Worm (Caenorhabditis elegans) whole organism, young adult: ENCODE results near the gene cyp-14A4.

Experiments used
- B0035.1 ChIP-seq: sonication (generic microtip); optimal IDR thresholded peaks from 2 replicates; lab custom pipeline; 2016; ENCODE audit warnings: missing genetic modification characterization, mild to moderate bottlenecking, missing compliant biosample characterization, missing genotype, missing genetic modification reagents
- B0336.3 ChIP-seq: fragments of 200-800 bp; sonication (Bioruptor generic); IDR thresholded peaks from 2 replicates; pipeline ENCODE4 v1.3.6; 2022; ENCODE audit warnings: missing genetic modification characterization, missing compliant biosample characterization
- C17E4.6 ChIP-seq: fragments of 200-800 bp; sonication (Bioruptor generic); IDR thresholded peaks from 2 replicates; pipeline ENCODE4 v1.3.6; 2022; ENCODE audit warnings: missing genetic modification reagents, missing genetic modification characterization, missing compliant biosample characterization
- F10E7.11 ChIP-seq: sonication (generic microtip); optimal IDR thresholded peaks from 2 replicates; lab custom pipeline; 2017; ENCODE audit warnings: mild to moderate bottlenecking, missing genetic modification characterization, moderate library complexity, missing compliant biosample characterization
- F55B11.4 ChIP-seq: sonication (generic microtip); optimal IDR thresholded peaks from 2 replicates; lab custom pipeline; 2016; ENCODE audit warnings: missing compliant biosample characterization, missing genetic modification characterization, borderline replicate concordance; ENCODE audit not compliant: insufficient read depth
- F57A8.1 ChIP-seq: fragments of 200-800 bp; sonication (Bioruptor generic); optimal IDR thresholded peaks from 2 replicates; lab custom pipeline; 2018; ENCODE audit warnings: mild to moderate bottlenecking, missing genetic modification characterization, moderate library complexity, missing compliant biosample characterization
- Y53F4B.3 ChIP-seq: fragments of 200-800 bp; sonication (Bioruptor generic); IDR thresholded peaks from 2 replicates; pipeline ENCODE4 v1.3.6; 2022; ENCODE audit warnings: missing genetic modification reagents, missing genetic modification characterization, missing compliant biosample characterization
- Y53G8AR.9 ChIP-seq: fragments of 200-800 bp; sonication (Bioruptor generic); conservative IDR thresholded peaks from 2 replicates; pipeline ENCODE4 v1.3.6; 2022; ENCODE audit warnings: missing genetic modification reagents, missing genetic modification characterization, missing compliant biosample characterization
- akir-1 ChIP-seq: fragments of 200-800 bp; sonication (Bioruptor generic); optimal IDR thresholded peaks from 2 replicates; lab custom pipeline; 2018; ENCODE audit warnings: mild to moderate bottlenecking, missing genetic modification characterization, moderate library complexity, missing compliant biosample characterization
- aptf-2 ChIP-seq: fragments of 200-800 bp; sonication (Bioruptor generic); conservative IDR thresholded peaks from 2 replicates; pipeline ENCODE4 v1.3.6; 2022; ENCODE audit warnings: missing genetic modification reagents, missing genetic modification characterization, missing compliant biosample characterization
- attf-5 ChIP-seq: fragments of 200-800 bp; sonication (Bioruptor generic); optimal IDR thresholded peaks from 2 replicates; lab custom pipeline; 2018; ENCODE audit warnings: mild to moderate bottlenecking, missing genetic modification characterization, missing compliant biosample characterization
- ceh-100 ChIP-seq: fragments of 200-800 bp; sonication (Bioruptor generic); IDR thresholded peaks from 2 replicates; pipeline ENCODE4 v1.3.6; 2022; ENCODE audit warnings: missing genetic modification reagents, missing genetic modification characterization, missing compliant biosample characterization
- chd-7 ChIP-seq: sonication (generic microtip); optimal IDR thresholded peaks from 2 replicates; lab custom pipeline; 2016; ENCODE audit warnings: mild to moderate bottlenecking, missing genetic modification characterization, moderate library complexity, missing compliant biosample characterization
- dox-1 ChIP-seq: fragments of 200-800 bp; sonication (Bioruptor generic); IDR thresholded peaks from 2 replicates; pipeline ENCODE4 v1.3.6; 2022; ENCODE audit warnings: missing genetic modification reagents, missing genetic modification characterization, missing compliant biosample characterization
- dpff-1 ChIP-seq: sonication (generic microtip); optimal IDR thresholded peaks from 2 replicates; lab custom pipeline; 2017; ENCODE audit warnings: mild to moderate bottlenecking, missing genetic modification characterization, missing compliant biosample characterization
- efl-1 ChIP-seq: fragments of 150-350 bp; optimal IDR thresholded peaks from 2 replicates; lab custom pipeline; 2014; ENCODE audit warnings: missing biosample characterization, missing genetic modification reagents, missing genetic modification characterization
- egl-44 ChIP-seq: fragments of 200-800 bp; sonication (Bioruptor generic); IDR thresholded peaks from 2 replicates; pipeline ENCODE4 v1.3.6; 2022; ENCODE audit warnings: missing genetic modification reagents, missing genetic modification characterization, missing compliant biosample characterization
- him-1 ChIP-seq: sonication (generic microtip); optimal IDR thresholded peaks from 2 replicates; lab custom pipeline; 2016; ENCODE audit warnings: missing genotype, missing genetic modification reagents, missing genetic modification characterization, missing compliant biosample characterization
- hsf-1 ChIP-seq: fragments of 200-800 bp; sonication (Bioruptor generic); IDR thresholded peaks from 2 replicates; pipeline ENCODE4 v1.3.6; 2022; ENCODE audit warnings: missing genetic modification reagents, missing genetic modification characterization, missing compliant biosample characterization
- let-607 ChIP-seq, 2 experiments: fragments of 200-800 bp in 1 of 2; sonication (Bioruptor generic) in 1 of 2; sonication (generic microtip) in 1 of 2; optimal IDR thresholded peaks; 2 replicates each; lab custom pipeline; 2016 to 2018; ENCODE audit warnings: mild to moderate bottlenecking in 2 of 2, missing compliant biosample characterization in 2 of 2, missing genetic modification characterization in 2 of 2, moderate library complexity in 2 of 2, missing genotype in 1 of 2
- lin-26 ChIP-seq: fragments of 200-800 bp; sonication (Bioruptor generic); IDR thresholded peaks from 2 replicates; pipeline ENCODE4 v1.3.6; 2022; ENCODE audit warnings: missing genetic modification reagents, missing genetic modification characterization, missing compliant biosample characterization
- lin-35 ChIP-seq, 3 experiments: fragments of 150-350 bp in 2 of 3; sonication (generic microtip) in 1 of 3; optimal IDR thresholded peaks; 2 replicates each; lab custom pipeline; 2014 to 2018; ENCODE audit warnings: missing biosample characterization in 3 of 3, missing genetic modification characterization in 3 of 3, missing genetic modification reagents in 3 of 3
- mcd-1 ChIP-seq: fragments of 200-800 bp; sonication (Bioruptor generic); IDR thresholded peaks from 2 replicates; pipeline ENCODE4 v1.3.6; 2022; ENCODE audit warnings: missing genetic modification reagents, missing genetic modification characterization, missing compliant biosample characterization
- mxl-1 ChIP-seq: sonication (generic microtip); optimal IDR thresholded peaks from 2 replicates; lab custom pipeline; 2016; ENCODE audit warnings: missing genetic modification characterization, missing compliant biosample characterization
- nfyb-1 ChIP-seq: fragments of 200-800 bp; sonication (Bioruptor generic); IDR thresholded peaks from 2 replicates; pipeline ENCODE4 v1.3.6; 2022; ENCODE audit warnings: missing genetic modification reagents, missing genetic modification characterization, missing compliant biosample characterization
- nhr-179 ChIP-seq: sonication (generic microtip); optimal IDR thresholded peaks from 2 replicates; lab custom pipeline; 2016; ENCODE audit warnings: mild to moderate bottlenecking, missing genetic modification characterization, missing compliant biosample characterization
- nhr-80 ChIP-seq: sonication (generic microtip); optimal IDR thresholded peaks from 2 replicates; lab custom pipeline; 2016; ENCODE audit warnings: missing genetic modification characterization, missing compliant biosample characterization
- nhr-90 ChIP-seq: sonication (generic microtip); optimal IDR thresholded peaks from 2 replicates; lab custom pipeline; 2016; ENCODE audit warnings: missing genotype, mild to moderate bottlenecking, missing genetic modification characterization, missing compliant biosample characterization
- rcor-1 ChIP-seq: fragments of 200-800 bp; sonication (Bioruptor generic); IDR thresholded peaks from 2 replicates; pipeline ENCODE4 v1.3.6; 2022; ENCODE audit warnings: missing genetic modification reagents, missing genetic modification characterization, missing compliant biosample characterization
- rec-8 ChIP-seq, 2 experiments: sonication (generic microtip); optimal IDR thresholded peaks; 2 replicates each; lab custom pipeline; 2016; ENCODE audit warnings: mild to moderate bottlenecking in 2 of 2, missing genetic modification characterization in 2 of 2, missing genetic modification reagents in 2 of 2, missing genotype in 2 of 2, missing biosample characterization in 1 of 2, missing compliant biosample characterization in 1 of 2, moderate library complexity in 1 of 2
- sdz-38 ChIP-seq: sonication (generic microtip); optimal IDR thresholded peaks from 2 replicates; lab custom pipeline; 2016; ENCODE audit warnings: missing genotype, missing genetic modification characterization, missing compliant biosample characterization
- sea-2 ChIP-seq: fragments of 200-800 bp; sonication (Bioruptor generic); IDR thresholded peaks from 2 replicates; pipeline ENCODE4 v1.3.6; 2022; ENCODE audit warnings: missing genetic modification characterization, missing compliant biosample characterization
- snpc-1.3 ChIP-seq: sonication (generic microtip); optimal IDR thresholded peaks from 2 replicates; lab custom pipeline; 2017; ENCODE audit warnings: missing genetic modification characterization, mild to moderate bottlenecking, missing compliant biosample characterization, antibody characterized with exemption, moderate library complexity, missing genotype, missing genetic modification reagents; ENCODE audit not compliant: insufficient read depth
- snpc-4 ChIP-seq, 5 experiments: fragments of 150-350 bp in 1 of 5; sonication (generic microtip) in 4 of 5; optimal IDR thresholded peaks; 2 replicates each; lab custom pipeline; 2014 to 2018; ENCODE audit warnings: missing genetic modification characterization in 5 of 5, missing biosample characterization in 3 of 5, antibody characterized with exemption in 2 of 5, mild to moderate bottlenecking in 2 of 5, missing compliant biosample characterization in 2 of 5, missing genotype in 2 of 5, moderate library complexity in 2 of 5, missing genetic modification reagents in 1 of 5
- tbp1 ChIP-seq: fragments of 200-800 bp; sonication (Bioruptor generic); optimal IDR thresholded peaks from 2 replicates; lab custom pipeline; 2018; ENCODE audit warnings: mild to moderate bottlenecking, missing genetic modification characterization, missing compliant biosample characterization
- unc-62 ChIP-seq: fragments of 150-350 bp; optimal IDR thresholded peaks from 2 replicates; lab custom pipeline; 2014; ENCODE audit warnings: missing biosample characterization, missing genetic modification reagents, missing genetic modification characterization
- xnd-1 ChIP-seq: sonication (generic microtip); optimal IDR thresholded peaks from 2 replicates; lab custom pipeline; 2016; ENCODE audit warnings: missing genotype, missing genetic modification reagents, missing genetic modification characterization, missing compliant biosample characterization
- ztf-25 ChIP-seq: fragments of 200-800 bp; sonication (Bioruptor generic); IDR thresholded peaks from 2 replicates; pipeline ENCODE4 v1.3.6; 2022; ENCODE audit warnings: missing genetic modification reagents, missing genetic modification characterization, missing compliant biosample characterization
- ztf-28 ChIP-seq: fragments of 200-800 bp; sonication (Bioruptor generic); IDR thresholded peaks from 2 replicates; pipeline ENCODE4 v1.3.6; 2022; ENCODE audit warnings: missing genetic modification reagents, missing genetic modification characterization, missing compliant biosample characterization
- ztf-3 ChIP-seq: fragments of 200-800 bp; sonication (Bioruptor generic); optimal IDR thresholded peaks from 2 replicates; lab custom pipeline; 2018; ENCODE audit warnings: mild to moderate bottlenecking, missing genetic modification characterization, missing compliant biosample characterization

Gene cyp-14A4

ce11 chrX:13242231-13242630, 41.8 kb downstream of the cyp-14A4 start, which contains the start of gene K08H2.5:
TSS of gene K08H2.5 (minus strand) at chrX:13242331.
- no peak for TF ChIP-seq B0035.1 (tag; lab: Kevin White, UChicago)

DNA sequence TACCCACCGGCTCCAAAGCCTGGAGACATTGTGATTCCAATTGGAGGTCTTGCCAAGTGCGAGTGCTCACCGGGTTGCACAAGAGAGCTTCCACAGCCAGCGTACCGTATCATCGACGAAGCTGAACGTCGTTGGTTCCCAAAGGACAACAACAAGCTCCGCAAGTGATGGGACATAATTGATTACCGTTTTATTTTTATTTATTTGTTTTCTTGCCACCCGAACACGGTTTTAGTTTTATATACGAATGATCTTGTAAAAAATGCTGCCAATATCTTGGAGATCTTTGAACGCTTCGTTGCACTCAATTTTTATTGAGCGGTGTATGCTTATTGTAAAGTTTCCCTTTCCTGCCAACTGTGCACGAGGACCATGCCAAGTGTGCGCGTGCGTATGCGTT, 45.8 kb downstream of the cyp-14A4 start, which contains the start of gene K08H2.4:
TSS of gene K08H2.4 (plus strand) at position 301 of the 400 bp plus-strand sequence.
- TF ChIP-seq snpc-4 (GFP tag; optimal IDR thresholded peaks at IDR 0.05; lab: Kevin White, UChicago) (no peak), snpc-4 (tag; optimal IDR thresholded peaks at IDR 0.05; lab: Kevin White, UChicago) (no peak), chd-7 (tag; lab: Kevin White, UChicago) (no peak), ceh-100 (no peak), snpc-1.3 (no peak), nfyb-1 (GFP tag; lab: Robert Waterston, UW) (no peak), lin-26 (GFP tag; lab: Robert Waterston, UW) (no peak), nhr-80 (tag; lab: Kevin White, UChicago) (no peak), sdz-38 (tag; lab: Kevin White, UChicago) (no peak), F55B11.4 (tag; lab: Kevin White, UChicago) (no peak), him-1 (no peak), dox-1 (GFP tag; lab: Robert Waterston, UW) (no peak), dpff-1 (tag; lab: Kevin White, UChicago) (no peak), B0336.3 (no peak), sea-2 (GFP tag; lab: Robert Waterston, UW) (no peak), hsf-1 (GFP tag; lab: Robert Waterston, UW) (no peak), nhr-90 (tag; lab: Kevin White, UChicago) (no peak), lin-35 (GFP tag; optimal IDR thresholded peaks at IDR 0.05; lab: Kevin White, UChicago) (no peak)

DNA sequence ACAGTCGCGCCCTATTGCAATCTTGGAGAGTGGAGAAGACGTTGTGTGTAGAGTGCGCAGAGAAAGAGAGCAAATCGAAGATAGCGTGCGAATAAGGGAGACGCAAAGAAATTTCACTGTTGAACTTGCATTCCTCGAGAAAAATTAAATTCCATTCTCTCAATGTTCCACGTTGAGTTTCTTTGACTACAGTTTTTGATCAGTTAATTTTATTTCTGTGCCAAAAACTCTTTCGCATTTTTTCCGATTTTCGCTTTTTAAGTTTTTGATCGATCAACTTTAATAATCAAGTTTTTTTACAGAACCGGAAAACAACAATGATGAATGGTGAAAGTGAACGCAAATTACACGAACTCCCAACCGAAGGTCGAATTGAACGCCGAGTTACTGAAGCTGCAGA, 46.9 kb downstream of the cyp-14A4 start, which contains the start of gene K08H2.3:
TSS of gene K08H2.3 (plus strand) at position 301 of the 400 bp plus-strand sequence.
- TF ChIP-seq ztf-3 (no peak), F10E7.11 (tag; lab: Kevin White, UChicago) (no peak), attf-5 (no peak), unc-62 (no peak), mxl-1 (tag; lab: Kevin White, UChicago) (no peak), Y53F4B.3 (no peak), snpc-1.3 (no peak), akir-1 (GFP tag; lab: Kevin White, UChicago) (no peak), nhr-90 (tag; lab: Kevin White, UChicago) (no peak), aptf-2 (GFP tag; lab: Robert Waterston, UW) (no peak), him-1 (no peak), ztf-28 (GFP tag; lab: Robert Waterston, UW) (no peak), efl-1 (no peak), rec-8 (tag; optimal IDR thresholded peaks at IDR 0.05; lab: Kevin White, UChicago) (no peak)

ce11 chrX:13234879-13235278, 49.1 kb downstream of the cyp-14A4 start, which contains the start of gene K08H2.2:
TSS of gene K08H2.2 (minus strand) at chrX:13234979.
- TF ChIP-seq F57A8.1 (GFP tag; lab: Kevin White, UChicago) (no peak), let-607 (tag; optimal IDR thresholded peaks at IDR 0.05; lab: Kevin White, UChicago) (no peak), nhr-80 (tag; lab: Kevin White, UChicago) (no peak), mcd-1 (no peak), C17E4.6 (GFP tag; lab: Robert Waterston, UW) (no peak), nhr-179 (no peak), rcor-1 (GFP tag; lab: Robert Waterston, UW) (no peak), hsf-1 (GFP tag; lab: Robert Waterston, UW) (no peak), Y53G8AR.9 (GFP tag; lab: Robert Waterston, UW) (no peak), tbp1 (no peak), xnd-1 (tag; lab: Kevin White, UChicago) (no peak), ztf-25 (no peak), egl-44 (GFP tag; lab: Robert Waterston, UW) (no peak)
